Worm (Caenorhabditis elegans) whole organism, L4/young adult: ENCODE measurements around the gene F28H7.8.

ENCODE experiments used
- W03F9.2 ChIP-seq: fragments of 150-350 bp; optimal IDR thresholded peaks from 2 replicates; lab custom pipeline; 2014; ENCODE audit warnings: missing biosample characterization, missing genetic modification characterization
- dao-5 ChIP-seq: sonication (generic microtip); optimal IDR thresholded peaks from 2 replicates; lab custom pipeline; 2016; ENCODE audit warnings: missing genotype, missing genetic modification characterization, moderate library complexity, missing compliant biosample characterization
- him-1 ChIP-seq: sonication (generic microtip); optimal IDR thresholded peaks from 2 replicates; lab custom pipeline; 2016; ENCODE audit warnings: missing genotype, missing genetic modification reagents, missing genetic modification characterization, missing compliant biosample characterization

ce11 chrV:10715158-10716152, 43.3 kb upstream of the F28H7.8 start:
- TF ChIP-seq him-1 (tag; lab: Kevin White, UChicago) (peak; percentile 91), W03F9.2 (tag; lab: Kevin White, UChicago) (peak; percentile 40), dao-5 (tag; lab: Kevin White, UChicago) (no peak)
